Fruit fly (Drosophila melanogaster) whole organism, prepupa: ENCODE data around the gene mldr.

Source experiments
- Blimp-1 ChIP-seq: fragments of 200-800 bp; sonication (Bioruptor generic); optimal IDR thresholded peaks from 3 replicates; lab custom pipeline; 2017; ENCODE audit warnings: missing biosample characterization, missing genetic modification characterization, mild to moderate bottlenecking, moderate library complexity, missing genetic modification reagents
- Eip75B ChIP-seq: fragments of 200-800 bp; sonication (Bioruptor generic); optimal IDR thresholded peaks from 3 replicates; lab custom pipeline; 2016; ENCODE audit warnings: missing biosample characterization, missing genetic modification characterization

- no peak for TF ChIP-seq Blimp-1 (GFP tag; lab: Kevin White, UChicago)
- TF ChIP-seq Eip75B (GFP tag; lab: Kevin White, UChicago): no peak
Measured at dm6 chrX:6254617-6255349, 36.3 kb upstream of the mldr start.
